Worm (Caenorhabditis elegans): Measurements from ENCODE around the gene B0024.11.

ce11 chrV:10292819-10293357, 26.4 kb downstream of the B0024.11 start, which contains the start of gene col-149:
- no peak for TF ChIP-seq nhr-12 (tag; optimal IDR thresholded peaks at IDR 0.05)
- no peak for TF ChIP-seq ces-1 (GFP tag; optimal IDR thresholded peaks at IDR 0.05)
- TF ChIP-seq unc-39 (tag; optimal IDR thresholded peaks at IDR 0.05): no peak
- TF ChIP-seq ceh-43 (GFP tag; optimal IDR thresholded peaks at IDR 0.05): no peak
- TF ChIP-seq mab-5 (tag; optimal IDR thresholded peaks at IDR 0.05): no peak
- no peak for TF ChIP-seq lsy-2 (tag; optimal IDR thresholded peaks at IDR 0.05)
- no peak for TF ChIP-seq sptf-1 (tag; optimal IDR thresholded peaks at IDR 0.05)
- no peak for TF ChIP-seq nhr-28 (tag; optimal IDR thresholded peaks at IDR 0.05)
- TF ChIP-seq elt-3 (tag; optimal IDR thresholded peaks at IDR 0.05): no peak
- TF ChIP-seq blmp-1 (tag; optimal IDR thresholded peaks at IDR 0.05): no peak
- TF ChIP-seq nhr-237 (tag; optimal IDR thresholded peaks at IDR 0.05): no peak

Data from whole organism, mixed stage, embryonic.